Worm (Caenorhabditis elegans) whole organism, L4 larva: Measurements from ENCODE around the gene lido-8.

Source experiments
- F37D6.2 ChIP-seq: sonication (generic microtip); optimal IDR thresholded peaks from 2 replicates; lab custom pipeline; 2016; ENCODE audit warnings: mild to moderate bottlenecking, missing genetic modification characterization, missing compliant biosample characterization
- T26A8.4 ChIP-seq: fragments of 200-800 bp; sonication (Bioruptor generic); IDR thresholded peaks from 2 replicates; pipeline ENCODE4 v1.3.6; 2022; ENCODE audit warnings: missing genetic modification characterization, missing compliant biosample characterization
- Y105C5A.15 ChIP-seq: fragments of 200-800 bp; sonication (Bioruptor generic); IDR thresholded peaks from 2 replicates; pipeline ENCODE4 v1.3.6; 2022; ENCODE audit warnings: missing genetic modification characterization, missing compliant biosample characterization
- Y48G9A.11 ChIP-seq: fragments of 200-800 bp; sonication (Bioruptor generic); IDR thresholded peaks from 2 replicates; pipeline ENCODE4 v1.3.6; 2022; ENCODE audit warnings: missing genetic modification reagents, missing genetic modification characterization, missing compliant biosample characterization
- Y5F2A.4 ChIP-seq: fragments of 200-800 bp; sonication (Bioruptor generic); optimal IDR thresholded peaks from 2 replicates; lab custom pipeline; 2018; ENCODE audit warnings: mild to moderate bottlenecking, missing genetic modification characterization, missing compliant biosample characterization
- Y75B8A.6 ChIP-seq: fragments of 200-800 bp; sonication (Bioruptor generic); IDR thresholded peaks from 2 replicates; pipeline ENCODE4 v1.3.6; 2022; ENCODE audit warnings: missing genetic modification reagents, missing genetic modification characterization, missing compliant biosample characterization
- ZK546.5 ChIP-seq, 2 experiments: sonication (generic microtip); optimal IDR thresholded peaks; 2 replicates each; lab custom pipeline; 2017; ENCODE audit warnings: missing biosample characterization in 2 of 2, missing genetic modification characterization in 2 of 2
- ama-1 ChIP-seq: fragments of 150-350 bp; optimal IDR thresholded peaks from 2 replicates; lab custom pipeline; 2014; ENCODE audit warnings: inconsistent platforms, mixed read lengths
- attf-4 ChIP-seq: sonication (generic microtip); optimal IDR thresholded peaks from 3 replicates; lab custom pipeline; 2017; ENCODE audit warnings: missing biosample characterization, missing genetic modification characterization
- ceh-32 ChIP-seq: sonication (generic microtip); optimal IDR thresholded peaks from 2 replicates; lab custom pipeline; 2016; ENCODE audit warnings: mild to moderate bottlenecking, missing genetic modification characterization, missing compliant biosample characterization; ENCODE audit not compliant: poor library complexity
- ctbp-1 ChIP-seq: fragments of 200-800 bp; sonication (Bioruptor generic); IDR thresholded peaks from 2 replicates; pipeline ENCODE4 v1.3.6; 2022; ENCODE audit warnings: missing genetic modification reagents, missing genetic modification characterization, missing compliant biosample characterization
- daf-12 ChIP-seq: fragments of 150-350 bp; optimal IDR thresholded peaks from 2 replicates; lab custom pipeline; 2014; ENCODE audit warnings: missing biosample characterization, missing genetic modification reagents, missing genetic modification characterization
- daf-16 ChIP-seq, 3 experiments: sonication (generic microtip); optimal IDR thresholded peaks; 2 replicates each; lab custom pipeline; 2016 to 2017; ENCODE audit warnings: missing genetic modification characterization in 3 of 3, missing genetic modification reagents in 3 of 3, mild to moderate bottlenecking in 2 of 3, missing compliant biosample characterization in 2 of 3, missing biosample characterization in 1 of 3, moderate library complexity in 1 of 3
- dmd-8 ChIP-seq: fragments of 200-800 bp; sonication (Bioruptor generic); IDR thresholded peaks from 2 replicates; pipeline ENCODE4 v1.3.6; 2022; ENCODE audit warnings: missing genetic modification characterization, missing compliant biosample characterization
- dmd-9 ChIP-seq: fragments of 200-800 bp; sonication (Bioruptor generic); IDR thresholded peaks from 2 replicates; pipeline ENCODE4 v1.3.6; 2022; ENCODE audit warnings: missing genetic modification reagents, missing genetic modification characterization, missing compliant biosample characterization
- dve-1 ChIP-seq: sonication (generic microtip); optimal IDR thresholded peaks from 2 replicates; lab custom pipeline; 2017; ENCODE audit warnings: antibody characterized with exemption, mild to moderate bottlenecking, missing genetic modification characterization, missing compliant biosample characterization; ENCODE audit not compliant: insufficient read depth
- egl-43 ChIP-seq: fragments of 200-800 bp; sonication (Bioruptor generic); IDR thresholded peaks from 2 replicates; pipeline ENCODE4 v1.3.6; 2022; ENCODE audit warnings: missing genetic modification reagents, missing genetic modification characterization, missing compliant biosample characterization
- fkh-10 ChIP-seq: fragments of 150-350 bp; optimal IDR thresholded peaks from 2 replicates; lab custom pipeline; 2014; ENCODE audit warnings: missing biosample characterization, missing genetic modification reagents, missing genetic modification characterization
- gei-8 ChIP-seq: fragments of 200-800 bp; sonication (Bioruptor generic); optimal IDR thresholded peaks from 2 replicates; lab custom pipeline; 2018; ENCODE audit warnings: mild to moderate bottlenecking, missing genetic modification characterization, missing compliant biosample characterization
- hlh-11 ChIP-seq: fragments of 200-800 bp; sonication (Bioruptor generic); optimal IDR thresholded peaks from 2 replicates; lab custom pipeline; 2018; ENCODE audit warnings: mild to moderate bottlenecking, missing genetic modification characterization, missing compliant biosample characterization
- hlh-30 ChIP-seq: sonication (generic microtip); optimal IDR thresholded peaks from 2 replicates; lab custom pipeline; 2017; ENCODE audit warnings: antibody characterized with exemption, mild to moderate bottlenecking, missing genetic modification characterization, missing compliant biosample characterization; ENCODE audit not compliant: insufficient read depth
- jun-1 ChIP-seq: fragments of 150-350 bp; optimal IDR thresholded peaks from 2 replicates; lab custom pipeline; 2014; ENCODE audit warnings: missing biosample characterization, missing genetic modification reagents, missing genetic modification characterization
- lin-1 ChIP-seq: fragments of 200-800 bp; sonication (Bioruptor generic); IDR thresholded peaks from 2 replicates; pipeline ENCODE4 v1.3.6; 2022; ENCODE audit warnings: missing genetic modification reagents, missing genetic modification characterization, missing compliant biosample characterization
- lin-13 ChIP-seq: fragments of 150-350 bp; optimal IDR thresholded peaks from 2 replicates; lab custom pipeline; 2014; ENCODE audit warnings: missing biosample characterization, missing genetic modification reagents, missing genetic modification characterization
- lin-38 ChIP-seq: fragments of 200-800 bp; sonication (Bioruptor generic); IDR thresholded peaks from 2 replicates; pipeline ENCODE4 v1.3.6; 2022; ENCODE audit warnings: missing genetic modification reagents, missing genetic modification characterization, missing compliant biosample characterization
- madf-5 ChIP-seq, 2 experiments: fragments of 200-800 bp; sonication (Bioruptor generic); IDR thresholded peaks; 2 replicates each; pipeline ENCODE4 v1.3.6; 2022; ENCODE audit warnings: missing compliant biosample characterization in 2 of 2, missing genetic modification characterization in 2 of 2
- madf-9 ChIP-seq: fragments of 200-800 bp; sonication (Bioruptor generic); conservative IDR thresholded peaks from 2 replicates; pipeline ENCODE4 v1.3.6; 2022; ENCODE audit warnings: missing genetic modification reagents, missing genetic modification characterization, missing compliant biosample characterization
- mdl-1 ChIP-seq, 2 experiments: fragments of 150-350 bp in 1 of 2; sonication (generic microtip) in 1 of 2; optimal IDR thresholded peaks; 2 replicates each; lab custom pipeline; 2014 to 2017; ENCODE audit warnings: missing biosample characterization in 2 of 2, missing genetic modification characterization in 2 of 2
- mxl-3 ChIP-seq: fragments of 200-800 bp; sonication (Bioruptor generic); optimal IDR thresholded peaks from 2 replicates; lab custom pipeline; 2018; ENCODE audit warnings: mild to moderate bottlenecking, missing genetic modification characterization, missing compliant biosample characterization
- nhr-10 ChIP-seq: fragments of 150-350 bp; optimal IDR thresholded peaks from 2 replicates; lab custom pipeline; 2014; ENCODE audit warnings: missing biosample characterization, missing genetic modification characterization
- nhr-102 ChIP-seq: sonication (generic microtip); optimal IDR thresholded peaks from 2 replicates; lab custom pipeline; 2016; ENCODE audit warnings: mild to moderate bottlenecking, missing genetic modification characterization, moderate library complexity, missing compliant biosample characterization
- nhr-25 ChIP-seq: sonication (generic microtip); optimal IDR thresholded peaks from 2 replicates; lab custom pipeline; 2017; ENCODE audit warnings: missing genetic modification characterization, mild to moderate bottlenecking, missing compliant biosample characterization, antibody characterized with exemption, moderate library complexity, borderline replicate concordance; ENCODE audit not compliant: insufficient read depth
- nhr-41 ChIP-seq: fragments of 200-800 bp; sonication (Bioruptor generic); IDR thresholded peaks from 2 replicates; pipeline ENCODE4 v1.3.6; 2022; ENCODE audit warnings: missing genetic modification reagents, missing genetic modification characterization, missing compliant biosample characterization
- nhr-42 ChIP-seq: fragments of 200-800 bp; sonication (Bioruptor generic); IDR thresholded peaks from 2 replicates; pipeline ENCODE4 v1.3.6; 2022; ENCODE audit warnings: missing genetic modification characterization, missing compliant biosample characterization
- nhr-48 ChIP-seq: sonication (generic microtip); optimal IDR thresholded peaks from 2 replicates; lab custom pipeline; 2016; ENCODE audit warnings: mild to moderate bottlenecking, missing genetic modification characterization, missing compliant biosample characterization
- nhr-6 ChIP-seq: fragments of 150-350 bp; optimal IDR thresholded peaks from 2 replicates; lab custom pipeline; 2014; ENCODE audit warnings: missing biosample characterization, missing genetic modification characterization
- nhr-76 ChIP-seq: fragments of 150-350 bp; optimal IDR thresholded peaks from 2 replicates; lab custom pipeline; 2014; ENCODE audit warnings: missing biosample characterization, missing genetic modification characterization
- nhr-77 ChIP-seq: fragments of 150-350 bp; optimal IDR thresholded peaks from 2 replicates; lab custom pipeline; 2014; ENCODE audit warnings: missing biosample characterization, missing genetic modification characterization
- php-3 ChIP-seq: fragments of 200-800 bp; sonication (Bioruptor generic); IDR thresholded peaks from 2 replicates; pipeline ENCODE4 v1.3.6; 2022; ENCODE audit warnings: missing genetic modification reagents, missing genetic modification characterization, missing compliant biosample characterization
- pqm-1 ChIP-seq: sonication (generic microtip); optimal IDR thresholded peaks from 2 replicates; lab custom pipeline; 2017; ENCODE audit warnings: missing biosample characterization, missing genetic modification characterization
- rbr-2 ChIP-seq: sonication (generic microtip); optimal IDR thresholded peaks from 2 replicates; lab custom pipeline; 2016; ENCODE audit warnings: missing genotype, missing genetic modification characterization, missing compliant biosample characterization
- set-16 ChIP-seq: fragments of 200-800 bp; sonication (Bioruptor generic); IDR thresholded peaks from 2 replicates; pipeline ENCODE4 v1.3.6; 2022; ENCODE audit warnings: missing genetic modification reagents, missing genetic modification characterization, missing compliant biosample characterization
- skn-1 ChIP-seq: fragments of 150-350 bp; optimal IDR thresholded peaks from 2 replicates; lab custom pipeline; 2014; ENCODE audit warnings: missing biosample characterization, missing genetic modification characterization
- tra-1 ChIP-seq: fragments of 200-800 bp; sonication (Bioruptor generic); IDR thresholded peaks from 2 replicates; pipeline ENCODE4 v1.3.6; 2022; ENCODE audit warnings: missing genetic modification reagents, missing genetic modification characterization, missing compliant biosample characterization
- vab-7 ChIP-seq: fragments of 200-800 bp; sonication (Bioruptor generic); IDR thresholded peaks from 2 replicates; pipeline ENCODE4 v1.3.6; 2022; ENCODE audit warnings: missing genetic modification reagents, missing genetic modification characterization, missing compliant biosample characterization
- zag-1 ChIP-seq: fragments of 150-350 bp; optimal IDR thresholded peaks from 2 replicates; lab custom pipeline; 2014; ENCODE audit warnings: missing biosample characterization, missing genetic modification characterization
- zip-11 ChIP-seq: fragments of 200-800 bp; sonication (Bioruptor generic); IDR thresholded peaks from 2 replicates; pipeline ENCODE4 v1.3.6; 2022; ENCODE audit warnings: missing genetic modification characterization, missing compliant biosample characterization

lido-8 gene

DNA sequence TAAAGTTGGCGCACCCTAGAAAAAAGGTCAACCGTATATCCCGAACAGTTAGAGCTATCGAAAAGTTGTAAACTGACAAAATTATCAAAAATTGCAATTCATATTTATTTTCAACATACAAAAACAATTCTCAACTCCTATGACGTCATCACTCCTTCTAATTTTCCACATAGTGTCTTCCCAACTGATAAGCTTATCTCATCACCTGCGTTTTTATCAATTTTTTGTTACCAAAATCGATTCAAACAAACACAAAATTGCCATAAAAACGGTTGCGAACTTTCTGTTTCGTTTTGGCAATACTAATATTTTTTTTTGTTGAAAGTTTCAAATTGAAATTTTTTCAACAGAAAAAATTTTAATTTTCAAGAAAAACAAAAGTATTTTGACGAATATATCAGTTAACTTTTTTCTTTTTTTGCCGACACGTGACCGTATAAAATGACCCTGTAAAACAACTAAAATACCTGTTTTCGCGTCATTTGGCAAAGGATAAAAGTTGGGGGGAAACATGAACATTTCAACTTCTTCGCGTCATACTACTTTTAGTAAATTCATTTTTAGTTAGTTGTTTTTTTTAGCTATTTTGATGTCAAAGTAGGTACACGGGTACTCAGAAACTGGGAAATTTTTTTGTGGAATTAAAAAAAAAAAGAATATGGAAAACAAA lies 21.1 kb upstream of the lido-8 start (continued):
- TF ChIP-seq dve-1 (tag; lab: Kevin White, UChicago) (peak; percentile 84), vab-7 (GFP tag; lab: Robert Waterston, UW) (no peak), nhr-6 (tag; lab: Kevin White, UChicago) (no peak)

DNA sequence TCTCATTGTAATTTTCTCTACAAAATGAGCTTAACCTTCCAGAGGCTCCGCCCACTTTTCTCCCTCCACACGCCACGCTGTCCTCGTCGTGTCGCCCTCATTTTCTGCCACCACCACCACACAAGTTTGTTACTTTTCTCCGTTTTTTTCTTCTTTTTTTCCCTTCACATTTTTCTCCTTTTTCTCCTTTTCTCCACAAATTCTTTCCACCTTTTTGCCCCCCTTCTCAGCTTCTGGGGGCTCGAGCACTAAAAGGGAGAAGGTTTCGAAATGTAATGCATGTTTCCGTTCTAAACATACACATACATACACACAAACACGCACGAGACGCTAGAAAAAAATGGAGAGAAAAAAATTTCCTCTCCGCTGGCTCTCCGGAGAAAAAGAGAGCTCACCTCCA lies 20.2 kb upstream of the lido-8 start, which contains the start of gene nhr-88:
nhr-88 (plus strand) TSS at position 43 of the 400 bp plus-strand sequence.
- TF ChIP-seq skn-1 (tag; lab: Kevin White, UChicago) (no peak), daf-12 (tag; lab: Kevin White, UChicago) (no peak), mxl-3 (GFP tag; lab: Kevin White, UChicago) (no peak), nhr-76 (tag; lab: Kevin White, UChicago) (no peak), nhr-42 (0 out of 2 replicates have a peak, but pooled peaks have one; percentile 9), nhr-41 (GFP tag; lab: Robert Waterston, UW) (no peak), dve-1 (tag; lab: Kevin White, UChicago) (peak; percentile 33), ctbp-1 (GFP tag; lab: Robert Waterston, UW) (0 out of 2 replicates have a peak, but pooled peaks have one; percentile 45), zip-11 (no peak), set-16 (GFP tag; lab: Robert Waterston, UW) (peak; percentile 13; the same call in 1 of the 2 replicates), fkh-10 (GFP tag; lab: Kevin White, UChicago) (peak; percentile 69), F37D6.2 (tag; lab: Kevin White, UChicago) (no peak), Y48G9A.11 (no peak), nhr-10 (tag; lab: Kevin White, UChicago) (no peak), egl-43 (GFP tag; lab: Robert Waterston, UW) (0 out of 2 replicates have a peak, but pooled peaks have one; percentile 70), attf-4 (tag; lab: Kevin White, UChicago) (no peak), hlh-11 (tag; lab: Kevin White, UChicago) (no peak), php-3 (GFP tag; lab: Robert Waterston, UW) (no peak), nhr-6 (tag; lab: Kevin White, UChicago) (no peak), lin-1 (GFP tag; lab: Robert Waterston, UW) (no peak), Y5F2A.4 (GFP tag; lab: Kevin White, UChicago) (no peak), nhr-25 (tag; lab: Kevin White, UChicago) (no peak), pqm-1 (tag; lab: Kevin White, UChicago) (no peak), dmd-8 (GFP tag; lab: Robert Waterston, UW) (no peak), nhr-77 (tag; lab: Kevin White, UChicago) (no peak), ZK546.5 (tag; optimal IDR thresholded peaks at IDR 0.05; lab: Kevin White, UChicago) (no peak), Y105C5A.15 (no peak), daf-16 (GFP tag; optimal IDR thresholded peaks at IDR 0.05; lab: Kevin White, UChicago) (no peak), daf-16 (tag; optimal IDR thresholded peaks at IDR 0.05; lab: Kevin White, UChicago) (no peak), hlh-30 (tag; lab: Kevin White, UChicago) (peak; percentile 56), ama-1 (lab: Kevin White, UChicago) (peak; percentile 62), mdl-1 (tag; optimal IDR thresholded peaks at IDR 0.05; lab: Kevin White, UChicago) (peak in 1 of 2 experiments; percentile 4), gei-8 (GFP tag; lab: Kevin White, UChicago) (no peak), rbr-2 (tag; lab: Kevin White, UChicago) (peak; percentile 39), dmd-9 (GFP tag; lab: Robert Waterston, UW) (no peak), nhr-102 (no peak), lin-38 (GFP tag; lab: Robert Waterston, UW) (no peak), ceh-32 (tag; lab: Kevin White, UChicago) (no peak), zag-1 (no peak), lin-13 (GFP tag; lab: Kevin White, UChicago) (no peak), madf-9 (GFP tag; lab: Robert Waterston, UW) (no peak), T26A8.4 (GFP tag; lab: Robert Waterston, UW) (peak; percentile 43; the same call in 1 of the 2 replicates), nhr-48 (tag; lab: Kevin White, UChicago) (peak; percentile 2), tra-1 (GFP tag; lab: Robert Waterston, UW) (no peak), jun-1 (tag; lab: Kevin White, UChicago) (no peak), Y75B8A.6 (GFP tag; lab: Robert Waterston, UW) (no peak), madf-5 (GFP tag; IDR thresholded peaks at IDR 0.05; lab: Robert Waterston, UW) (no peak)
